Fruit fly (Drosophila melanogaster) whole organism, prepupa: ENCODE results near the gene Pura.

Source experiments
- Blimp-1 ChIP-seq: fragments of 200-800 bp; sonication (Bioruptor generic); optimal IDR thresholded peaks from 3 replicates; lab custom pipeline; 2017; ENCODE audit warnings: missing biosample characterization, missing genetic modification characterization, mild to moderate bottlenecking, moderate library complexity, missing genetic modification reagents
- CG10631 ChIP-seq: fragments of 200-800 bp; sonication (Bioruptor generic); optimal IDR thresholded peaks from 2 replicates; lab custom pipeline; 2016; ENCODE audit warnings: missing biosample characterization, missing genetic modification characterization
- CG11294 ChIP-seq: fragments of 200-800 bp; sonication (Bioruptor generic); IDR thresholded peaks from 2 replicates; pipeline ENCODE4 v1.3.6; 2022; ENCODE audit warnings: missing biosample characterization, missing genetic modification characterization
- CG11762 ChIP-seq: fragments of 200-800 bp; sonication (Bioruptor generic); optimal IDR thresholded peaks from 3 replicates; lab custom pipeline; 2016; ENCODE audit warnings: missing biosample characterization, missing genetic modification characterization; ENCODE audit not compliant: insufficient read depth
- CG11902 ChIP-seq: fragments of 200-800 bp; sonication (Bioruptor generic); optimal IDR thresholded peaks from 3 replicates; lab custom pipeline; 2016; ENCODE audit warnings: missing biosample characterization, missing genetic modification characterization
- CG15336 ChIP-seq: fragments of 200-800 bp; sonication (Bioruptor generic); IDR thresholded peaks from 2 replicates; pipeline ENCODE4 v1.3.6; 2022; ENCODE audit warnings: missing biosample characterization, missing genetic modification characterization
- CG16779 ChIP-seq: fragments of 200-800 bp; sonication (Bioruptor generic); optimal IDR thresholded peaks from 3 replicates; lab custom pipeline; 2017; ENCODE audit warnings: missing biosample characterization, mild to moderate bottlenecking, missing genetic modification characterization
- CG3032 ChIP-seq: fragments of 200-800 bp; optimal IDR thresholded peaks from 2 replicates; lab custom pipeline; 2019; ENCODE audit warnings: missing biosample characterization, mild to moderate bottlenecking, missing genetic modification characterization, moderate library complexity
- CG31627 ChIP-seq: fragments of 200-800 bp; sonication (Bioruptor generic); optimal IDR thresholded peaks from 3 replicates; lab custom pipeline; 2016; ENCODE audit warnings: missing biosample characterization, missing genetic modification characterization
- CG32006 ChIP-seq: fragments of 200-800 bp; sonication (Bioruptor generic); optimal IDR thresholded peaks from 3 replicates; lab custom pipeline; 2017; ENCODE audit warnings: missing biosample characterization, mild to moderate bottlenecking, missing genetic modification characterization
- CG34406 ChIP-seq: fragments of 200-800 bp; sonication (Bioruptor generic); optimal IDR thresholded peaks from 3 replicates; lab custom pipeline; 2016; ENCODE audit warnings: missing biosample characterization, missing genetic modification characterization
- CG3919 ChIP-seq: fragments of 200-800 bp; sonication (Bioruptor generic); optimal IDR thresholded peaks from 3 replicates; lab custom pipeline; 2016; ENCODE audit warnings: missing biosample characterization, missing genetic modification characterization
- CG6163 ChIP-seq: fragments of 200-800 bp; sonication (Bioruptor generic); IDR thresholded peaks from 3 replicates; pipeline ENCODE4 v1.3.6; 2022; ENCODE audit warnings: missing biosample characterization, missing genetic modification characterization
- CG6276 ChIP-seq: fragments of 200-800 bp; sonication (Bioruptor generic); optimal IDR thresholded peaks from 2 replicates; lab custom pipeline; 2017; ENCODE audit warnings: missing biosample characterization, mild to moderate bottlenecking, missing genetic modification characterization
- CG6792 ChIP-seq: fragments of 200-800 bp; sonication (Bioruptor generic); optimal IDR thresholded peaks from 3 replicates; lab custom pipeline; 2016; ENCODE audit warnings: missing biosample characterization, missing genetic modification characterization
- CG7368 ChIP-seq: fragments of 200-800 bp; sonication (Bioruptor generic); optimal IDR thresholded peaks from 3 replicates; lab custom pipeline; 2016; ENCODE audit warnings: missing biosample characterization, missing genetic modification characterization
- CG8119 ChIP-seq: fragments of 200-800 bp; sonication (Bioruptor generic); IDR thresholded peaks from 3 replicates; pipeline ENCODE4 v1.3.6; 2022; ENCODE audit warnings: missing biosample characterization, missing genetic modification characterization
- CG8319 ChIP-seq: fragments of 200-800 bp; sonication (Bioruptor generic); optimal IDR thresholded peaks from 3 replicates; lab custom pipeline; 2016; ENCODE audit warnings: missing biosample characterization, missing genetic modification characterization
- CG8632 ChIP-seq: fragments of 200-800 bp; sonication (Bioruptor generic); optimal IDR thresholded peaks from 3 replicates; lab custom pipeline; 2016; ENCODE audit warnings: missing biosample characterization, missing genetic modification characterization
- Eip75B ChIP-seq: fragments of 200-800 bp; sonication (Bioruptor generic); optimal IDR thresholded peaks from 3 replicates; lab custom pipeline; 2016; ENCODE audit warnings: missing biosample characterization, missing genetic modification characterization
- Eip78C ChIP-seq: fragments of 200-800 bp; sonication (Bioruptor generic); peaks from one replicate; lab custom pipeline; 2016; ENCODE audit warnings: missing biosample characterization, missing genetic modification characterization
- Eip93F ChIP-seq: fragments of 200-800 bp; sonication (Bioruptor generic); optimal IDR thresholded peaks from 2 replicates; lab custom pipeline; 2016; ENCODE audit warnings: missing biosample characterization, mild to moderate bottlenecking, missing genetic modification characterization
- Ets21C ChIP-seq: fragments of 200-800 bp; sonication (Bioruptor generic); optimal IDR thresholded peaks from 3 replicates; lab custom pipeline; 2016; ENCODE audit warnings: missing biosample characterization, missing genetic modification characterization
- Gug ChIP-seq: fragments of 200-800 bp; sonication (Bioruptor generic); IDR thresholded peaks from 2 replicates; pipeline ENCODE4 v1.3.6; 2022; ENCODE audit warnings: missing biosample characterization, missing genetic modification characterization
- Hr39 ChIP-seq: fragments of 200-800 bp; sonication (Bioruptor generic); optimal IDR thresholded peaks from 2 replicates; lab custom pipeline; 2016; ENCODE audit warnings: missing biosample characterization, missing genetic modification characterization
- Hr4 ChIP-seq: fragments of 200-800 bp; sonication (Bioruptor generic); optimal IDR thresholded peaks from 3 replicates; lab custom pipeline; 2016; ENCODE audit warnings: missing biosample characterization, missing genetic modification characterization
- Lpt ChIP-seq: fragments of 200-800 bp; sonication (Bioruptor generic); optimal IDR thresholded peaks from 3 replicates; lab custom pipeline; 2016; ENCODE audit warnings: missing biosample characterization, missing genetic modification characterization
- Met ChIP-seq: fragments of 200-800 bp; sonication (Bioruptor generic); optimal IDR thresholded peaks from 3 replicates; lab custom pipeline; 2016; ENCODE audit warnings: missing biosample characterization, missing genetic modification characterization
- OdsH ChIP-seq: fragments of 200-800 bp; sonication (Bioruptor generic); optimal IDR thresholded peaks from 3 replicates; lab custom pipeline; 2016; ENCODE audit warnings: missing biosample characterization, missing genetic modification characterization
- Smox ChIP-seq: fragments of 200-800 bp; sonication (Bioruptor generic); optimal IDR thresholded peaks from 3 replicates; lab custom pipeline; 2016; ENCODE audit warnings: missing biosample characterization, missing genetic modification characterization
- Sox102F ChIP-seq: fragments of 200-800 bp; sonication (Bioruptor generic); optimal IDR thresholded peaks from 2 replicates; lab custom pipeline; 2016; ENCODE audit warnings: missing biosample characterization, mild to moderate bottlenecking, missing genetic modification characterization
- achi ChIP-seq: fragments of 200-800 bp; sonication (Bioruptor generic); optimal IDR thresholded peaks from 3 replicates; lab custom pipeline; 2016; ENCODE audit warnings: missing biosample characterization, missing genetic modification characterization
- acj6 ChIP-seq: fragments of 200-800 bp; sonication (Bioruptor generic); optimal IDR thresholded peaks from 3 replicates; lab custom pipeline; 2016; ENCODE audit warnings: missing biosample characterization, missing genetic modification characterization
- cyc ChIP-seq: fragments of 200-800 bp; sonication (Bioruptor generic); optimal IDR thresholded peaks from 3 replicates; lab custom pipeline; 2016; ENCODE audit warnings: missing biosample characterization, missing genetic modification characterization
- dsx ChIP-seq: fragments of 200-800 bp; optimal IDR thresholded peaks from 3 replicates; lab custom pipeline; 2019; ENCODE audit warnings: missing biosample characterization, mild to moderate bottlenecking, missing genetic modification characterization, moderate library complexity; ENCODE audit not compliant: poor library complexity, severe bottlenecking
- eg ChIP-seq: fragments of 200-800 bp; sonication (Bioruptor generic); IDR thresholded peaks from 3 replicates; pipeline ENCODE4 v1.3.6; 2022; ENCODE audit warnings: missing biosample characterization, missing genetic modification characterization
- esn ChIP-seq: fragments of 200-800 bp; sonication (Bioruptor generic); optimal IDR thresholded peaks from 2 replicates; lab custom pipeline; 2016; ENCODE audit warnings: missing biosample characterization, mild to moderate bottlenecking, missing genetic modification characterization, moderate library complexity
- fd59A ChIP-seq: fragments of 200-800 bp; sonication (Bioruptor generic); optimal IDR thresholded peaks from 2 replicates; lab custom pipeline; 2017; ENCODE audit warnings: missing biosample characterization, mild to moderate bottlenecking, missing genetic modification characterization, missing genetic modification reagents
- fd85E ChIP-seq: fragments of 200-800 bp; sonication (Bioruptor generic); optimal IDR thresholded peaks from 3 replicates; lab custom pipeline; 2016; ENCODE audit warnings: missing biosample characterization, missing genetic modification characterization
- fkh ChIP-seq: fragments of 200-800 bp; sonication (Bioruptor generic); optimal IDR thresholded peaks from 3 replicates; lab custom pipeline; 2017; ENCODE audit warnings: missing biosample characterization, mild to moderate bottlenecking, missing genetic modification characterization, moderate library complexity
- lz ChIP-seq: fragments of 200-800 bp; sonication (Bioruptor generic); optimal IDR thresholded peaks from 3 replicates; lab custom pipeline; 2016; ENCODE audit warnings: missing biosample characterization, missing genetic modification characterization
- net ChIP-seq: fragments of 200-800 bp; sonication (Bioruptor generic); optimal IDR thresholded peaks from 3 replicates; lab custom pipeline; 2016; ENCODE audit warnings: missing biosample characterization, missing genetic modification characterization
- pdm3 ChIP-seq: fragments of 200-800 bp; sonication (Bioruptor generic); optimal IDR thresholded peaks from 3 replicates; lab custom pipeline; 2016; ENCODE audit warnings: missing biosample characterization, missing genetic modification characterization
- salr ChIP-seq, 2 experiments: fragments of 200-800 bp; sonication (Bioruptor generic); optimal IDR thresholded peaks; 3 replicates each; lab custom pipeline; 2016 to 2018; ENCODE audit warnings: missing biosample characterization in 2 of 2, missing genetic modification characterization in 2 of 2, mild to moderate bottlenecking in 1 of 2
- spab ChIP-seq: fragments of 200-800 bp; sonication (Bioruptor generic); optimal IDR thresholded peaks from 2 replicates; lab custom pipeline; 2017; ENCODE audit warnings: missing biosample characterization, mild to moderate bottlenecking, missing genetic modification characterization, missing genetic modification reagents
- ss ChIP-seq, 2 experiments: fragments of 200-800 bp; sonication (Bioruptor generic); optimal IDR thresholded peaks; 2 replicates in 1 of 2; 3 replicates in 1 of 2; lab custom pipeline; 2017 to 2018; ENCODE audit warnings: mild to moderate bottlenecking in 2 of 2, missing biosample characterization in 2 of 2, missing genetic modification characterization in 2 of 2, moderate library complexity in 1 of 2
- topi ChIP-seq: fragments of 200-800 bp; sonication (Bioruptor generic); optimal IDR thresholded peaks from 3 replicates; lab custom pipeline; 2016; ENCODE audit warnings: missing biosample characterization, missing genetic modification characterization
- vri ChIP-seq: fragments of 200-800 bp; sonication (Bioruptor generic); optimal IDR thresholded peaks from 3 replicates; lab custom pipeline; 2016; ENCODE audit warnings: missing biosample characterization, mild to moderate bottlenecking, missing genetic modification characterization

Pura gene

DNA sequence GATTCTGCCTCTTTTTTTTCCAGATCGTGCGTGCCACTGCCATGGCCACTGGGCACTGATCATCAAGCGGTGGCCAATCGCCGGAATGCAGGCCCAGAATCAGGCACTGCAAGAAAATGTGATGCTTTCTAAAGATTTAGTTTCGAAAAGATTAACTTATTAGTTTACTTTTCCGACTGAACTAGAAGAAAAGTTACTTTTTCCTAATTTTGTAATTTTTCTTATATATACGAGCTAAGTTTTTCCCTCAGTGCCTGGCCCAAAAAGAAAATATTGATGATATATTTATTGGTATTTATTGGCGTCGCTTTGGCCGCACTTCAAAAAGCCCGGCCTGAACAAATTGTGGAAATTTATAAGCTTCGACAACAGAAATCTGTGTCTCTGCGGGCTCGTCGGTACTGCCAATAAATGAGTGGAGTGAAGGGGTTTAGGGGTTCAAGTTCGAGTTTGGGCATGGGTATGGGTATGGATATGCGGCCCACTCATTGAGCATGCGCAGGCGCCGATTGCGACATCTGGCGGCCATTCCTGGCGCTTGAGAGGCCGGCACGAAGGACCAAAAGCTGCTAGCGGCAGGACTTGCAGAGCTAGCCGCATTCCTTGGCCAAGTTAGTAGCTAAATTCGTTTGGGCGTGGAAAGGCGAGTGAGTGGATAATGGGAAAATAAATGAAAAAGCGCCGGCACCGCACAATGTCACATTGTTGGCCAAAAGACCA lies 8.4 kb downstream of the Pura start (continued):
- peak; percentile 64 for TF ChIP-seq CG31627 (GFP tag; lab: Kevin White, UChicago)
- peak; percentile 50 for TF ChIP-seq acj6 (GFP tag; lab: Kevin White, UChicago)
- TF ChIP-seq eg (GFP tag; lab: Robert Waterston, UW) = 0 out of 3 replicates have a peak, but pooled peaks have one; percentile 45
- peak; percentile 31 to 46 for TF ChIP-seq salr (GFP tag; optimal IDR thresholded peaks at IDR 0.05; lab: Kevin White, UChicago)
- TF ChIP-seq CG11902 (GFP tag; lab: Kevin White, UChicago) = peak; percentile 41
- peak; percentile 44 for TF ChIP-seq CG15336 (GFP tag; lab: Robert Waterston, UW)
- peak; percentile 61 for TF ChIP-seq Eip75B (GFP tag; lab: Kevin White, UChicago)
- TF ChIP-seq CG3919 (GFP tag; lab: Kevin White, UChicago) = peak; percentile 70
- TF ChIP-seq pdm3 = peak; percentile 65
- peak; percentile 60 for TF ChIP-seq CG10631 (GFP tag; lab: Kevin White, UChicago)
- peak; percentile 57 for TF ChIP-seq net (GFP tag; lab: Kevin White, UChicago)
- peak; percentile 65 for TF ChIP-seq Hr39 (GFP tag; lab: Kevin White, UChicago)
- TF ChIP-seq OdsH = peak; percentile 67
- peak; percentile 70 for TF ChIP-seq Smox
- TF ChIP-seq Eip78C (GFP tag; lab: Kevin White, UChicago) = peak; percentile 90
- TF ChIP-seq fkh (GFP tag; lab: Kevin White, UChicago) = no peak
- peak; percentile 61 for TF ChIP-seq CG6792 (GFP tag; lab: Kevin White, UChicago)
- peak; percentile 31 for TF ChIP-seq CG11762
- TF ChIP-seq CG6276 (GFP tag; lab: Kevin White, UChicago) = no peak
- TF ChIP-seq Sox102F = peak; percentile 70
- peak; percentile 70 to 85 for TF ChIP-seq ss (GFP tag; optimal IDR thresholded peaks at IDR 0.05; lab: Kevin White, UChicago)
- TF ChIP-seq Lpt = peak; percentile 27
- TF ChIP-seq CG16779 (tag; lab: Kevin White, UChicago) = no peak
- TF ChIP-seq CG32006 (GFP tag; lab: Kevin White, UChicago) = peak; percentile 42
- no peak for TF ChIP-seq Eip93F (GFP tag; lab: Kevin White, UChicago)
- TF ChIP-seq Gug (GFP tag; lab: Robert Waterston, UW) = no peak
- peak; percentile 22 for TF ChIP-seq Hr4 (GFP tag; lab: Kevin White, UChicago)
- peak; percentile 61 for TF ChIP-seq CG8632
- peak; percentile 68 for TF ChIP-seq topi (GFP tag; lab: Kevin White, UChicago)
- no peak for TF ChIP-seq CG11294 (GFP tag; lab: Robert Waterston, UW)
- peak; percentile 44 for TF ChIP-seq Ets21C (GFP tag; lab: Kevin White, UChicago)
- peak; percentile 67 for TF ChIP-seq lz (GFP tag; lab: Kevin White, UChicago)
- peak; percentile 16 for TF ChIP-seq fd59A (GFP tag; lab: Kevin White, UChicago)
- peak; percentile 56 for TF ChIP-seq vri (GFP tag; lab: Kevin White, UChicago)

- TF ChIP-seq Eip93F (GFP tag; lab: Kevin White, UChicago) (no peak), CG7368 (no peak), OdsH (peak; percentile 35), CG3032 (peak; percentile 48), cyc (no peak), CG11294 (GFP tag; lab: Robert Waterston, UW) (no peak), CG3919 (GFP tag; lab: Kevin White, UChicago) (peak; percentile 33), CG6163 (peak; percentile 56; the same call in 2 of the 3 replicates), spab (peak; percentile 33), CG10631 (GFP tag; lab: Kevin White, UChicago) (peak; percentile 28), Blimp-1 (no peak), CG8119 (GFP tag; lab: Robert Waterston, UW) (no peak), fd85E (GFP tag; lab: Kevin White, UChicago) (no peak), CG8319 (GFP tag; lab: Kevin White, UChicago) (no peak), CG16779 (tag; lab: Kevin White, UChicago) (no peak), Hr39 (GFP tag; lab: Kevin White, UChicago) (peak; percentile 33), CG6276 (GFP tag; lab: Kevin White, UChicago) (no peak), esn (GFP tag; lab: Kevin White, UChicago) (peak; percentile 32), fkh (GFP tag; lab: Kevin White, UChicago) (no peak), pdm3 (peak; percentile 13), Smox (peak; percentile 37), dsx (GFP tag; lab: Kevin White, UChicago) (peak; percentile 71), CG34406 (peak; percentile 17), Eip78C (GFP tag; lab: Kevin White, UChicago) (peak; percentile 83), Met (GFP tag; lab: Kevin White, UChicago) (peak; percentile 61), achi (GFP tag; lab: Kevin White, UChicago) (peak; percentile 40)
Observed at dm6 chr3L:7603397-7603796, 10.5 kb downstream of the Pura start.
